Worm (Caenorhabditis elegans) whole organism, late embryonic: ENCODE measurements around the gene fbxa-59.

Experiments
- C08G9.2 ChIP-seq: sonication (generic microtip); optimal IDR thresholded peaks from 2 replicates; lab custom pipeline; 2016; ENCODE audit warnings: mild to moderate bottlenecking, missing genetic modification characterization, moderate library complexity, missing compliant biosample characterization
- C38D4.7 ChIP-seq: fragments of 200-800 bp; sonication (Bioruptor generic); optimal IDR thresholded peaks from 2 replicates; lab custom pipeline; 2018; ENCODE audit warnings: mild to moderate bottlenecking, missing genetic modification characterization, moderate library complexity, missing compliant biosample characterization
- F13H6.1 ChIP-seq: sonication (generic microtip); optimal IDR thresholded peaks from 2 replicates; lab custom pipeline; 2016; ENCODE audit warnings: missing genetic modification characterization, missing compliant biosample characterization
- K02D7.2 ChIP-seq: sonication (generic microtip); optimal IDR thresholded peaks from 2 replicates; lab custom pipeline; 2017; ENCODE audit warnings: mild to moderate bottlenecking, missing genetic modification characterization, missing compliant biosample characterization
- K09A11.1 ChIP-seq: sonication (generic microtip); optimal IDR thresholded peaks from 2 replicates; lab custom pipeline; 2017; ENCODE audit warnings: antibody characterized with exemption, mild to moderate bottlenecking, missing genetic modification characterization, missing compliant biosample characterization; ENCODE audit not compliant: insufficient read depth
- T23F11.4 ChIP-seq: fragments of 200-800 bp; sonication (Bioruptor generic); optimal IDR thresholded peaks from 2 replicates; lab custom pipeline; 2018; ENCODE audit warnings: mild to moderate bottlenecking, missing genetic modification characterization, missing compliant biosample characterization
- Y22D7AL.16 ChIP-seq: sonication (generic microtip); optimal IDR thresholded peaks from 2 replicates; lab custom pipeline; 2016; ENCODE audit warnings: missing genetic modification characterization, missing compliant biosample characterization
- ama-1 ChIP-seq: fragments of 150-350 bp; optimal IDR thresholded peaks from 2 replicates; lab custom pipeline; 2014
- ceh-14 ChIP-seq: sonication (generic microtip); optimal IDR thresholded peaks from 2 replicates; lab custom pipeline; 2016; ENCODE audit warnings: missing genotype, missing genetic modification characterization, missing compliant biosample characterization
- ceh-18 ChIP-seq: sonication (generic microtip); optimal IDR thresholded peaks from 2 replicates; lab custom pipeline; 2016; ENCODE audit warnings: missing genetic modification characterization, missing compliant biosample characterization
- ceh-19 ChIP-seq: fragments of 200-800 bp; sonication (Bioruptor generic); optimal IDR thresholded peaks from 2 replicates; lab custom pipeline; 2018; ENCODE audit warnings: mild to moderate bottlenecking, missing genetic modification characterization, missing compliant biosample characterization
- ceh-2 ChIP-seq: sonication (generic microtip); optimal IDR thresholded peaks from 2 replicates; lab custom pipeline; 2016; ENCODE audit warnings: missing genotype, missing genetic modification characterization, missing compliant biosample characterization
- ceh-22 ChIP-seq: sonication (generic microtip); optimal IDR thresholded peaks from 2 replicates; lab custom pipeline; 2017; ENCODE audit warnings: missing biosample characterization, missing genetic modification characterization
- ceh-24 ChIP-seq: sonication (generic microtip); optimal IDR thresholded peaks from 2 replicates; lab custom pipeline; 2016; ENCODE audit warnings: mild to moderate bottlenecking, missing genetic modification characterization, missing compliant biosample characterization
- ceh-31 ChIP-seq: sonication (generic microtip); optimal IDR thresholded peaks from 2 replicates; lab custom pipeline; 2016; ENCODE audit warnings: missing genetic modification characterization, missing compliant biosample characterization
- ceh-34 ChIP-seq: sonication (generic microtip); optimal IDR thresholded peaks from 2 replicates; lab custom pipeline; 2016; ENCODE audit warnings: mild to moderate bottlenecking, missing genetic modification characterization, missing compliant biosample characterization
- ceh-45 ChIP-seq: fragments of 200-800 bp; sonication (Bioruptor generic); IDR thresholded peaks from 2 replicates; pipeline ENCODE4 v1.3.6; 2022; ENCODE audit warnings: missing genetic modification reagents, missing genetic modification characterization, missing compliant biosample characterization
- ceh-48 ChIP-seq: sonication (generic microtip); optimal IDR thresholded peaks from 2 replicates; lab custom pipeline; 2016; ENCODE audit warnings: missing genetic modification characterization, inconsistent platforms, missing compliant biosample characterization
- ceh-6 ChIP-seq: fragments of 200-800 bp; sonication (Bioruptor generic); optimal IDR thresholded peaks from 2 replicates; lab custom pipeline; 2018; ENCODE audit warnings: mild to moderate bottlenecking, missing genetic modification characterization, missing compliant biosample characterization
- che-1 ChIP-seq: sonication (generic microtip); optimal IDR thresholded peaks from 2 replicates; lab custom pipeline; 2016; ENCODE audit warnings: mild to moderate bottlenecking, missing genetic modification characterization, missing compliant biosample characterization
- dve-1 ChIP-seq: sonication (generic microtip); optimal IDR thresholded peaks from 2 replicates; lab custom pipeline; 2017; ENCODE audit warnings: antibody characterized with exemption, mild to moderate bottlenecking, missing genetic modification characterization, missing compliant biosample characterization
- elt-2 ChIP-seq: sonication (generic microtip); optimal IDR thresholded peaks from 2 replicates; lab custom pipeline; 2016; ENCODE audit warnings: missing genetic modification reagents, missing genetic modification characterization, missing compliant biosample characterization
- eyg-1 ChIP-seq: sonication (generic microtip); optimal IDR thresholded peaks from 2 replicates; lab custom pipeline; 2016; ENCODE audit warnings: missing genotype, missing genetic modification characterization, missing compliant biosample characterization
- fax-1 ChIP-seq: sonication (generic microtip); optimal IDR thresholded peaks from 2 replicates; lab custom pipeline; 2016; ENCODE audit warnings: missing genotype, missing genetic modification characterization, missing compliant biosample characterization
- fkh-6 ChIP-seq: sonication (generic microtip); optimal IDR thresholded peaks from 2 replicates; lab custom pipeline; 2016; ENCODE audit warnings: missing genetic modification characterization, missing compliant biosample characterization
- gmeb-2 ChIP-seq: sonication (generic microtip); optimal IDR thresholded peaks from 2 replicates; lab custom pipeline; 2016; ENCODE audit warnings: missing genetic modification characterization, inconsistent platforms, missing compliant biosample characterization
- lin-11 ChIP-seq: fragments of 200-800 bp; sonication (Bioruptor generic); optimal IDR thresholded peaks from 2 replicates; lab custom pipeline; 2018; ENCODE audit warnings: mild to moderate bottlenecking, missing genetic modification characterization, missing compliant biosample characterization
- madf-2 ChIP-seq: sonication (generic microtip); optimal IDR thresholded peaks from 2 replicates; lab custom pipeline; 2017; ENCODE audit warnings: missing genetic modification characterization, missing compliant biosample characterization
- nfya-1 ChIP-seq: sonication (generic microtip); optimal IDR thresholded peaks from 2 replicates; lab custom pipeline; 2017; ENCODE audit warnings: missing genetic modification characterization, mild to moderate bottlenecking, missing compliant biosample characterization, antibody characterized with exemption, moderate library complexity
- npax-4 ChIP-seq: sonication (generic microtip); optimal IDR thresholded peaks from 2 replicates; lab custom pipeline; 2016; ENCODE audit warnings: missing genetic modification characterization, missing compliant biosample characterization
- odd-2 ChIP-seq: sonication (generic microtip); optimal IDR thresholded peaks from 2 replicates; lab custom pipeline; 2017; ENCODE audit warnings: antibody characterized with exemption, mild to moderate bottlenecking, missing genetic modification characterization, missing compliant biosample characterization
- pag-3 ChIP-seq: sonication (generic microtip); optimal IDR thresholded peaks from 2 replicates; lab custom pipeline; 2016; ENCODE audit warnings: missing compliant biosample characterization, missing genetic modification characterization, borderline replicate concordance
- pha-4 ChIP-seq: fragments of 150-350 bp; optimal IDR thresholded peaks from 2 replicates; lab custom pipeline; 2018; ENCODE audit warnings: missing biosample characterization, missing genetic modification reagents, missing genetic modification characterization
- pqm-1 ChIP-seq: sonication (generic microtip); optimal IDR thresholded peaks from 2 replicates; lab custom pipeline; 2016; ENCODE audit warnings: missing genetic modification characterization, missing compliant biosample characterization
- rnt-1 ChIP-seq: sonication (generic microtip); optimal IDR thresholded peaks from 2 replicates; lab custom pipeline; 2016; ENCODE audit warnings: missing genetic modification characterization, missing compliant biosample characterization
- tbx-2 ChIP-seq: sonication (generic microtip); optimal IDR thresholded peaks from 2 replicates; lab custom pipeline; 2016; ENCODE audit warnings: missing genetic modification characterization, missing compliant biosample characterization
- ttx-3 ChIP-seq: sonication (generic microtip); optimal IDR thresholded peaks from 2 replicates; lab custom pipeline; 2016; ENCODE audit warnings: missing genetic modification reagents, missing genetic modification characterization, missing compliant biosample characterization
- unc-42 ChIP-seq: sonication (generic microtip); optimal IDR thresholded peaks from 2 replicates; lab custom pipeline; 2016; ENCODE audit warnings: missing genotype, missing genetic modification characterization, missing compliant biosample characterization
- unc-55 ChIP-seq: sonication (generic microtip); optimal IDR thresholded peaks from 2 replicates; lab custom pipeline; 2017; ENCODE audit warnings: missing biosample characterization, missing genetic modification reagents, missing genetic modification characterization
- zip-5 ChIP-seq: sonication (generic microtip); optimal IDR thresholded peaks from 2 replicates; lab custom pipeline; 2016; ENCODE audit warnings: missing genetic modification characterization, missing compliant biosample characterization
- ztf-16 ChIP-seq: sonication (generic microtip); optimal IDR thresholded peaks from 2 replicates; lab custom pipeline; 2017; ENCODE audit warnings: missing genetic modification characterization, missing compliant biosample characterization

Gene fbxa-59

ce11 chrIII:943426-943927, at the start of gene fbxa-59:
Gene fbxa-59 (minus strand): TSS chrIII:943476.
- TF ChIP-seq ttx-3 = no peak
- TF ChIP-seq elt-2 (tag; lab: Kevin White, UChicago) = peak; percentile 16
- TF ChIP-seq madf-2 (tag; lab: Kevin White, UChicago) = no peak
- TF ChIP-seq ceh-48 (tag; lab: Kevin White, UChicago) = no peak
- TF ChIP-seq ceh-45 = no peak
- TF ChIP-seq, all 69 proteins: peak for 1

ce11 chrIII:991581-991980, 48.3 kb upstream of the fbxa-59 start, which contains the start of gene trp-2:
Gene trp-2 (plus strand): TSS chrIII:991881.
- TF ChIP-seq pha-4 (tag; lab: Kevin White, UChicago) (no peak), pqm-1 (tag; lab: Kevin White, UChicago) (no peak), ceh-34 (no peak), ceh-45 (no peak), odd-2 (tag; lab: Kevin White, UChicago) (no peak), lin-11 (tag; lab: Kevin White, UChicago) (no peak), ztf-16 (no peak), elt-2 (tag; lab: Kevin White, UChicago) (no peak), rnt-1 (tag; lab: Kevin White, UChicago) (no peak), fkh-6 (tag; lab: Kevin White, UChicago) (no peak), ceh-24 (tag; lab: Kevin White, UChicago) (no peak), npax-4 (tag; lab: Kevin White, UChicago) (no peak), madf-2 (tag; lab: Kevin White, UChicago) (no peak), pag-3 (tag; lab: Kevin White, UChicago) (no peak), K09A11.1 (tag; lab: Kevin White, UChicago) (no peak), dve-1 (tag; lab: Kevin White, UChicago) (no peak)

ce11 chrIII:989558-989957, 46.3 kb upstream of the fbxa-59 start:
- TF ChIP-seq ama-1 (lab: Kevin White, UChicago) (no peak), unc-42 (tag; lab: Kevin White, UChicago) (peak; percentile 96)

ce11 chrIII:982961-983360, 39.7 kb upstream of the fbxa-59 start, which contains the start of gene tbc-10:
Gene tbc-10 (plus strand): TSS chrIII:983261.
- TF ChIP-seq ceh-14 (no peak), ttx-3 (no peak)

ce11 chrIII:981960-982359, 38.7 kb upstream of the fbxa-59 start:
- TF ChIP-seq zip-5 (tag; lab: Kevin White, UChicago) (no peak), ceh-2 (no peak), ceh-22 (tag; lab: Kevin White, UChicago) (no peak), unc-55 (GFP tag; lab: Kevin White, UChicago) (peak; percentile 34), unc-42 (tag; lab: Kevin White, UChicago) (no peak), ceh-6 (GFP tag; lab: Kevin White, UChicago) (no peak), ceh-18 (tag; lab: Kevin White, UChicago) (peak; percentile 3), ceh-31 (tag; lab: Kevin White, UChicago) (peak; percentile 9), fax-1 (tag; lab: Kevin White, UChicago) (no peak), ztf-16 (no peak), che-1 (tag; lab: Kevin White, UChicago) (no peak), T23F11.4 (GFP tag; lab: Kevin White, UChicago) (no peak), ceh-19 (no peak), ceh-34 (peak; percentile 73), tbx-2 (tag; lab: Kevin White, UChicago) (peak; percentile 23), nfya-1 (tag; lab: Kevin White, UChicago) (peak; percentile 58), K02D7.2 (tag; lab: Kevin White, UChicago) (no peak), ceh-48 (tag; lab: Kevin White, UChicago) (peak; percentile 80), C38D4.7 (no peak), npax-4 (tag; lab: Kevin White, UChicago) (no peak), Y22D7AL.16 (tag; lab: Kevin White, UChicago) (no peak), eyg-1 (tag; lab: Kevin White, UChicago) (no peak), dve-1 (tag; lab: Kevin White, UChicago) (peak; percentile 27), rnt-1 (tag; lab: Kevin White, UChicago) (no peak), gmeb-2 (tag; lab: Kevin White, UChicago) (no peak), C08G9.2 (tag; lab: Kevin White, UChicago) (no peak), F13H6.1 (no peak)
